Worm (Caenorhabditis elegans): ENCODE results near the gene mab-10.

Gene mab-10

DNA sequence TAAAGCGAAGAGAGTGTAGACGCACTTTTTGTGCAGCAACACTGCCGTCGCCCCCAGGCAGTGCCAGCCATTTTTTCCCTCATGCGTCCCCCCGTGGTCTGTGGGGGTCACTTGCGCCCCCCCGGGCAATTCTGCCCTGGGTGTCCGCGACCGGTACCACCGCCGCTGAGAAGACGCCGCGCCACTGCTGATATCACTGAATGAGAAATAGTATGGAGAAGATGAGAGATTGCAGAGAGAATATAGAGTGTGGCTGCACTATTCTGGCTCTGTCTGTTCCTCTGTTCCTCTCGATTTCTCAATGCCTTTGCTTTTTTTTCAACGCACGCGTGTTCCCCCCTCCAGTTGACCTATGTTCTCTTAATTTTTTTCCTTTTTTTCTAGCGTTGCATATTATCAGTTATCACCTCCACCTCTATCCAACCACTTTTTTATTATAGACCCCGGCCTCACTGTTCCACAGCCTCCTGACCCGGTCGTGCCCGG lies at the start of gene mab-10 (continued):
- no peak for TF ChIP-seq nhr-76 (tag; optimal IDR thresholded peaks at IDR 0.05)
- no peak for TF ChIP-seq F26F4.8 (GFP tag; conservative IDR thresholded peaks at IDR 0.05)
- peak; percentile 83 for TF ChIP-seq mxl-3 (GFP tag; optimal IDR thresholded peaks at IDR 0.05)
- TF ChIP-seq zag-1 (tag; optimal IDR thresholded peaks at IDR 0.05), result no peak
- TF ChIP-seq set-16 (GFP tag; IDR thresholded peaks at IDR 0.05), result peak; percentile 98
- no peak for TF ChIP-seq fos-1 (tag; optimal IDR thresholded peaks at IDR 0.05)
- no peak for TF ChIP-seq nhr-41 (GFP tag; IDR thresholded peaks at IDR 0.05)
- peak; percentile 15 for TF ChIP-seq pqm-1 (tag; optimal IDR thresholded peaks at IDR 0.05)
- TF ChIP-seq ceh-32 (tag; optimal IDR thresholded peaks at IDR 0.05; ENCODE audit: poor library complexity), result peak; percentile 40
- TF ChIP-seq dve-1 (tag; optimal IDR thresholded peaks at IDR 0.05; ENCODE audit: insufficient read depth), result peak; percentile 67
- no peak for TF ChIP-seq unc-62 (GFP tag; optimal IDR thresholded peaks at IDR 0.05 in 1 of 2)
- TF ChIP-seq unc-62 (tag; optimal IDR thresholded peaks at IDR 0.05), result no peak
- no peak for TF ChIP-seq ama-1 (optimal IDR thresholded peaks at IDR 0.05)
- TF ChIP-seq ceh-62 (tag; optimal IDR thresholded peaks at IDR 0.05), result no peak
- TF ChIP-seq zip-11 (GFP tag; IDR thresholded peaks at IDR 0.05), result no peak
- no peak for TF ChIP-seq ztf-11 (tag; optimal IDR thresholded peaks at IDR 0.05)
- TF ChIP-seq lin-29 (GFP tag; IDR thresholded peaks at IDR 0.05), result no peak
- TF ChIP-seq zip-2 (tag; optimal IDR thresholded peaks at IDR 0.05), result no peak
- TF ChIP-seq nhr-111 (GFP tag; optimal IDR thresholded peaks at IDR 0.05), result no peak
- no peak for TF ChIP-seq nhr-42 (GFP tag; IDR thresholded peaks at IDR 0.05)
- no peak for TF ChIP-seq lin-15B (tag; optimal IDR thresholded peaks at IDR 0.05)
- no peak for TF ChIP-seq saeg-2 (GFP tag; IDR thresholded peaks at IDR 0.05)
- peak; percentile 20 for TF ChIP-seq duxl-1 (tag; optimal IDR thresholded peaks at IDR 0.05; ENCODE audit: poor library complexity)
- TF ChIP-seq jun-1 (tag; optimal IDR thresholded peaks at IDR 0.05), result no peak
- peak; percentile 23; the same call in 1 of the 2 replicates for TF ChIP-seq lin-1 (GFP tag; IDR thresholded peaks at IDR 0.05)
- TF ChIP-seq dpl-1 (GFP tag; optimal IDR thresholded peaks at IDR 0.05), result no peak
- TF ChIP-seq vab-7 (GFP tag; IDR thresholded peaks at IDR 0.05), result 0 out of 2 replicates have a peak, but pooled peaks have one; percentile 20
- no peak for TF ChIP-seq sdz-12 (GFP tag; optimal IDR thresholded peaks at IDR 0.05)
- no peak for TF ChIP-seq daf-12 (tag; optimal IDR thresholded peaks at IDR 0.05)
- TF ChIP-seq mep-1 (tag; optimal IDR thresholded peaks at IDR 0.05), result peak; percentile 64
- no peak for TF ChIP-seq egl-43 (GFP tag; IDR thresholded peaks at IDR 0.05)
- no peak for TF ChIP-seq Y75B8A.6 (GFP tag; IDR thresholded peaks at IDR 0.05)
- no peak for TF ChIP-seq ceh-44 (GFP tag; IDR thresholded peaks at IDR 0.05)
- TF ChIP-seq ceh-28 (tag; optimal IDR thresholded peaks at IDR 0.05), result no peak
- TF ChIP-seq Y105C5A.15 (GFP tag; IDR thresholded peaks at IDR 0.05), result no peak
- TF ChIP-seq R02D3.7 (tag; optimal IDR thresholded peaks at IDR 0.05), result no peak

- TF ChIP-seq spr-1 (tag; optimal IDR thresholded peaks at IDR 0.05), result no peak
- TF ChIP-seq ceh-32 (tag; optimal IDR thresholded peaks at IDR 0.05; ENCODE audit: poor library complexity), result no peak
- TF ChIP-seq nhr-42 (GFP tag; IDR thresholded peaks at IDR 0.05), result no peak
- no peak for TF ChIP-seq attf-4 (tag; optimal IDR thresholded peaks at IDR 0.05)
- TF ChIP-seq nhr-41 (GFP tag; IDR thresholded peaks at IDR 0.05), result no peak
- TF ChIP-seq aha-1 (tag), result no peak
- TF ChIP-seq madf-9 (GFP tag; conservative IDR thresholded peaks at IDR 0.05), result no peak
- no peak for TF ChIP-seq lin-39 (tag; optimal IDR thresholded peaks at IDR 0.05)
- no peak for TF ChIP-seq ZK546.5 (tag; optimal IDR thresholded peaks at IDR 0.05)
- no peak for TF ChIP-seq nhr-10 (tag; optimal IDR thresholded peaks at IDR 0.05)
- no peak for TF ChIP-seq daf-12 (tag; optimal IDR thresholded peaks at IDR 0.05)
- no peak for TF ChIP-seq zip-11 (GFP tag; IDR thresholded peaks at IDR 0.05)
- no peak for TF ChIP-seq pha-4 (GFP tag; IDR thresholded peaks at IDR 0.05)
- TF ChIP-seq pha-4 (tag; optimal IDR thresholded peaks at IDR 0.05), result no peak
- TF ChIP-seq nhr-48 (tag; optimal IDR thresholded peaks at IDR 0.05), result no peak
- no peak for TF ChIP-seq php-3 (GFP tag; IDR thresholded peaks at IDR 0.05)
- TF ChIP-seq daf-16 (GFP tag; optimal IDR thresholded peaks at IDR 0.05), result no peak
- no peak for TF ChIP-seq daf-16 (tag; optimal IDR thresholded peaks at IDR 0.05)
- no peak for TF ChIP-seq F26F4.8 (GFP tag; conservative IDR thresholded peaks at IDR 0.05)
- TF ChIP-seq R02D3.7 (tag; optimal IDR thresholded peaks at IDR 0.05), result no peak
Observed at ce11 chrII:10479348-10479747, 48.5 kb upstream of the mab-10 start, which contains the start of gene clec-59. Gene clec-59 (minus strand): TSS chrII:10479448.
